Fruit fly (Drosophila melanogaster): ENCODE measurements around the gene CG5112.

Gene CG5112

DNA sequence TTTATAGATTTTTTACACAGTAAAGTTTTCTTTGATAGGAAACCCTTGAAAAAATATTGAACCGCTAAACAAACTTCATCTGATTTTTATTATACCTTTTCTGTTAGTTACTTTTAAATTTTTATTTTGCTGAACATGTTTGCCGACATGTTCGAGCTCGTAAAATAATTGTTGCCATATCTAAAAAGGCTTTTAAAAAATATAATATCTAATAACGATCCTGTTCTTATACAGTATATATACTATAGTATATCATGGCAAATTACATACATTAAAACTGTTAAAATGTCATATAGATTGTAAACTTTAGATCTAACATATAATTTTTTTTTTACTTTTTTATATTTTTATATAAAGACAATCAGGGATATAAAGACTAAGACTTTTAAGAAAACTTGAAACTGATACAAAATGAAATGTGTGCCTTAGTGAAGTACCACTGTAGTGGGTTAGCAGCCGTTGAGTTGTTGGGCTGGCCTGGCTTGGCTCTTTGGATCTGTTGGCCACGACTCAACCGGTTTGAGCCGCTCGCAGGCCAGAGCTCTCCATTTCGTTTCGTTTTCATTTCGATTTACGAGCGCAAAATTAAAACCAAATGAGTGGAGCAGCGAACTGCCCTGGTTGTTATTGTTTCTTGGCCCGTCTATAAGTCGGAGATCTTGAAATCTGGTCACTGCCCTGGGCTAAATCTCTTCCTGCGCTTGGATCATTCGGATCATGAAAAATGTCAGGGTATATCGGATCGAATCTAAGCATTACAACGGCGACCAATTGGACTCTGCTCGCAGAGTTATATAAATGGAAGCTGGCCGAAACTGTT lies 41.4 kb downstream of the CG5112 start (continued):
- no peak for TF ChIP-seq wek (GFP tag; optimal IDR thresholded peaks at IDR 0.05)
- TF ChIP-seq Bteb2 (GFP tag; optimal IDR thresholded peaks at IDR 0.05): no peak
- no peak for TF ChIP-seq hb (GFP tag; IDR thresholded peaks at IDR 0.05; ENCODE audit: partially characterized antibody)
- TF ChIP-seq dmrt99B (tag; optimal IDR thresholded peaks at IDR 0.05): peak; percentile 2
- peak in 1 of 2 experiments; percentile 36 for TF ChIP-seq Hr51 (GFP tag; optimal IDR thresholded peaks at IDR 0.05)
- TF ChIP-seq jumu (GFP tag; optimal IDR thresholded peaks at IDR 0.05): no peak
- TF ChIP-seq CG11456 (GFP tag; IDR thresholded peaks at IDR 0.05): no peak
- TF ChIP-seq CG4424 (GFP tag; optimal IDR thresholded peaks at IDR 0.05): peak; percentile 18
- TF ChIP-seq HLH3B (GFP tag; IDR thresholded peaks at IDR 0.05): no peak
- no peak for TF ChIP-seq CG16779 (GFP tag; IDR thresholded peaks at IDR 0.05)
- no peak for TF ChIP-seq CG34376 (GFP tag; optimal IDR thresholded peaks at IDR 0.05)
- no peak for TF ChIP-seq Ada2b (GFP tag; IDR thresholded peaks at IDR 0.05)
- TF ChIP-seq CG8089 (GFP tag; optimal IDR thresholded peaks at IDR 0.05): no peak
- TF ChIP-seq grau (tag; optimal IDR thresholded peaks at IDR 0.05): peak; percentile 88
- TF ChIP-seq BEAF-32 (GFP tag; optimal IDR thresholded peaks at IDR 0.05): no peak
- no peak for TF ChIP-seq fru (optimal IDR thresholded peaks at IDR 0.05)
- no peak for TF ChIP-seq Atf3 (GFP tag; optimal IDR thresholded peaks at IDR 0.05)
- TF ChIP-seq YL-1 (GFP tag; optimal IDR thresholded peaks at IDR 0.05): no peak
- no peak for TF ChIP-seq jing (GFP tag; optimal IDR thresholded peaks at IDR 0.05)
- TF ChIP-seq mirr (GFP tag; optimal IDR thresholded peaks at IDR 0.05): no peak
- no peak for TF ChIP-seq Sry-δ (GFP tag; optimal IDR thresholded peaks at IDR 0.05)
- no peak for TF ChIP-seq sr (GFP tag; IDR thresholded peaks at IDR 0.05)
- TF ChIP-seq abd-A (tag; optimal IDR thresholded peaks at IDR 0.05): peak; percentile 39
- no peak for TF ChIP-seq hbn (GFP tag; IDR thresholded peaks at IDR 0.05; ENCODE audit: partially characterized antibody)
- TF ChIP-seq ap (GFP tag; IDR thresholded peaks at IDR 0.05): no peak
- no peak for TF ChIP-seq exex (tag; optimal IDR thresholded peaks at IDR 0.05)
- TF ChIP-seq CG17186 (GFP tag; optimal IDR thresholded peaks at IDR 0.05): no peak
- peak; percentile 60 for TF ChIP-seq CG2678 (tag; optimal IDR thresholded peaks at IDR 0.05)
- TF ChIP-seq Blimp-1 (GFP tag; optimal IDR thresholded peaks at IDR 0.05): peak; percentile 90
- no peak for TF ChIP-seq CG7372 (GFP tag; IDR thresholded peaks at IDR 0.05)
- TF ChIP-seq ranshi (GFP tag; IDR thresholded peaks at IDR 0.05): no peak
- TF ChIP-seq CG7987 (GFP tag; optimal IDR thresholded peaks at IDR 0.05): no peak
- TF ChIP-seq Med (GFP tag): no peak
- TF ChIP-seq CG18262 (tag; optimal IDR thresholded peaks at IDR 0.05): peak; percentile 57
- TF ChIP-seq CrebB (tag; optimal IDR thresholded peaks at IDR 0.05): no peak
- no peak for TF ChIP-seq fu2 (GFP tag; optimal IDR thresholded peaks at IDR 0.05)
- no peak for TF ChIP-seq en (GFP tag; optimal IDR thresholded peaks at IDR 0.05)
- TF ChIP-seq CG9797 (GFP tag; optimal IDR thresholded peaks at IDR 0.05): no peak
- peak; percentile 26; the same call in 1 of the 2 replicates for TF ChIP-seq Rfx (GFP tag; IDR thresholded peaks at IDR 0.05)
- no peak for TF ChIP-seq Dp (GFP tag; optimal IDR thresholded peaks at IDR 0.05)
- TF ChIP-seq h (optimal IDR thresholded peaks at IDR 0.05): no peak
- TF ChIP-seq Ssrp (tag; optimal IDR thresholded peaks at IDR 0.05): no peak
- no peak for TF ChIP-seq Max (GFP tag; optimal IDR thresholded peaks at IDR 0.05)
- no peak for TF ChIP-seq pros (GFP tag; optimal IDR thresholded peaks at IDR 0.05)
- no peak for TF ChIP-seq MESR4 (GFP tag; optimal IDR thresholded peaks at IDR 0.05)
- no peak for TF ChIP-seq ab (GFP tag; optimal IDR thresholded peaks at IDR 0.05)
- TF ChIP-seq CG6654 (GFP tag; optimal IDR thresholded peaks at IDR 0.05): no peak
- no peak for TF ChIP-seq E2f2 (GFP tag; IDR thresholded peaks at IDR 0.05)
- no peak for TF ChIP-seq CG13296 (GFP tag; optimal IDR thresholded peaks at IDR 0.05)
- no peak for TF ChIP-seq Dref (GFP tag; IDR thresholded peaks at IDR 0.05)
